Fruit fly (Drosophila melanogaster) whole organism: ENCODE data around the gene CG34180.
A peak's percentile ranks its signal among the peaks of the same experiment; 100 is the strongest.

Experiments
- CG8478 ChIP-seq: fragments of >200 bp; optimal IDR thresholded peaks from 2 replicates; lab custom pipeline; 2018; ENCODE audit warnings: inconsistent platforms
- Dll ChIP-seq: fragments of >200 bp; optimal IDR thresholded peaks from 2 replicates; lab custom pipeline; 2017
- EcR ChIP-seq, 2 experiments: fragments of >200 bp; optimal IDR thresholded peaks; 2 replicates each; lab custom pipeline; 2017; ENCODE audit warnings: missing biosample characterization in 2 of 2, missing genetic modification characterization in 2 of 2, missing genetic modification reagents in 2 of 2
- pan ChIP-seq: fragments of >200 bp; optimal IDR thresholded peaks from 2 replicates; lab custom pipeline; 2017
- psq ChIP-seq: fragments of >200 bp; optimal IDR thresholded peaks from 2 replicates; lab custom pipeline; 2017
- usp ChIP-seq: fragments of >200 bp; optimal IDR thresholded peaks from 2 replicates; lab custom pipeline; 2017; ENCODE audit warnings: missing biosample characterization, missing genetic modification characterization, mixed read lengths

CG34180 gene

dm6 chr2L:6089604-6090198, 29.4 kb downstream of the CG34180 start:
- TF ChIP-seq Dll (lab: Kevin White, UChicago), result no peak
- no peak for TF ChIP-seq CG8478 (lab: Kevin White, UChicago)
- TF ChIP-seq usp (GFP tag; lab: Kevin White, UChicago), result no peak
- TF ChIP-seq EcR (GFP tag; optimal IDR thresholded peaks at IDR 0.05; lab: Kevin White, UChicago), result no peak
- no peak for TF ChIP-seq psq (lab: Kevin White, UChicago)
- TF ChIP-seq pan (lab: Kevin White, UChicago), result no peak

dm6 chr2L:6090365-6090764, 30.1 kb downstream of the CG34180 start:
- no peak for TF ChIP-seq pan (lab: Kevin White, UChicago)
- no peak for TF ChIP-seq psq (lab: Kevin White, UChicago)
- TF ChIP-seq EcR (GFP tag; optimal IDR thresholded peaks at IDR 0.05; lab: Kevin White, UChicago), result no peak
- no peak for TF ChIP-seq Dll (lab: Kevin White, UChicago)
- no peak for TF ChIP-seq CG8478 (lab: Kevin White, UChicago)
- TF ChIP-seq usp (GFP tag; lab: Kevin White, UChicago), result no peak

- TF ChIP-seq EcR (GFP tag; optimal IDR thresholded peaks at IDR 0.05; lab: Kevin White, UChicago) (no peak), usp (GFP tag; lab: Kevin White, UChicago) (no peak), CG8478 (lab: Kevin White, UChicago) (no peak), pan (lab: Kevin White, UChicago) (no peak), Dll (lab: Kevin White, UChicago) (no peak)
Measured at dm6 chr2L:6090786-6091716, 30.7 kb downstream of the CG34180 start, which contains the start of gene CG45075. CG45075 (plus strand) TSS chr2L:6091412.

- TF ChIP-seq usp (GFP tag; lab: Kevin White, UChicago), result no peak
- TF ChIP-seq psq (lab: Kevin White, UChicago), result no peak
- no peak for TF ChIP-seq CG8478 (lab: Kevin White, UChicago)
- TF ChIP-seq EcR (GFP tag; optimal IDR thresholded peaks at IDR 0.05; lab: Kevin White, UChicago), result no peak
- no peak for TF ChIP-seq pan (lab: Kevin White, UChicago)
- no peak for TF ChIP-seq Dll (lab: Kevin White, UChicago)
Measured at dm6 chr2L:6092300-6092699, 32.0 kb downstream of the CG34180 start.

dm6 chr2L:6098479-6099269, 38.4 kb downstream of the CG34180 start, which contains the start of gene CG9175:
CG9175 (minus strand) TSS chr2L:6098966.
- no peak for TF ChIP-seq psq (lab: Kevin White, UChicago)
- no peak for TF ChIP-seq usp (GFP tag; lab: Kevin White, UChicago)
- no peak for TF ChIP-seq CG8478 (lab: Kevin White, UChicago)
- no peak for TF ChIP-seq pan (lab: Kevin White, UChicago)
- no peak for TF ChIP-seq Dll (lab: Kevin White, UChicago)
- no peak for TF ChIP-seq EcR (GFP tag; optimal IDR thresholded peaks at IDR 0.05; lab: Kevin White, UChicago)

dm6 chr2L:6099270-6099644, 38.9 kb downstream of the CG34180 start:
- no peak for TF ChIP-seq Dll (lab: Kevin White, UChicago)
- TF ChIP-seq usp (GFP tag; lab: Kevin White, UChicago), result no peak
- TF ChIP-seq EcR (GFP tag; optimal IDR thresholded peaks at IDR 0.05; lab: Kevin White, UChicago), result no peak
- TF ChIP-seq psq (lab: Kevin White, UChicago), result no peak
- TF ChIP-seq CG8478 (lab: Kevin White, UChicago), result no peak
- no peak for TF ChIP-seq pan (lab: Kevin White, UChicago)

dm6 chr2L:6100202-6100689, 39.9 kb downstream of the CG34180 start, which contains the start of gene stai:
stai (plus strand) TSS chr2L:6100377.
- TF ChIP-seq pan (lab: Kevin White, UChicago) (peak; percentile 10), psq (lab: Kevin White, UChicago) (no peak)

dm6 chr2L:6109313-6109847, 49.1 kb downstream of the CG34180 start:
- TF ChIP-seq psq (lab: Kevin White, UChicago), result no peak
- TF ChIP-seq EcR (GFP tag; optimal IDR thresholded peaks at IDR 0.05; lab: Kevin White, UChicago), result no peak
- TF ChIP-seq CG8478 (lab: Kevin White, UChicago), result no peak
- TF ChIP-seq usp (GFP tag; lab: Kevin White, UChicago), result no peak
- no peak for TF ChIP-seq pan (lab: Kevin White, UChicago)
- no peak for TF ChIP-seq Dll (lab: Kevin White, UChicago)
